Fruit fly (Drosophila melanogaster) whole organism, embryonic: ENCODE data around the gene CG34347.

ENCODE experiments used
- Aef1 ChIP-seq: fragments of 200-800 bp; sonication (Bioruptor generic); IDR thresholded peaks from 3 replicates; pipeline ENCODE4 v1.3.6; 2022; ENCODE audit warnings: missing biosample characterization, missing genetic modification characterization
- Bteb2 ChIP-seq: fragments of 200-800 bp; sonication (Bioruptor generic); optimal IDR thresholded peaks from 2 replicates; lab custom pipeline; 2016; ENCODE audit warnings: missing biosample characterization, missing genetic modification characterization
- C15 ChIP-seq: fragments of 200-800 bp; sonication (Bioruptor generic); IDR thresholded peaks from 3 replicates; pipeline ENCODE4 v1.3.6; 2022; ENCODE audit warnings: missing biosample characterization, missing genetic modification characterization
- CG14860 ChIP-seq: fragments of 200-800 bp; sonication (Bioruptor generic); IDR thresholded peaks from 3 replicates; pipeline ENCODE4 v1.3.6; 2022; ENCODE audit warnings: missing biosample characterization, missing genetic modification characterization; ENCODE audit not compliant: partially characterized antibody
- CG15073 ChIP-seq: fragments of 200-800 bp; sonication (Bioruptor generic); optimal IDR thresholded peaks from 2 replicates; lab custom pipeline; 2016; ENCODE audit warnings: missing biosample characterization, missing genetic modification characterization
- CG1647 ChIP-seq: fragments of 200-800 bp; sonication (Bioruptor generic); optimal IDR thresholded peaks from 3 replicates; lab custom pipeline; 2016; ENCODE audit warnings: missing biosample characterization, missing genetic modification characterization
- CG17328 ChIP-seq: fragments of 200-800 bp; sonication (Bioruptor generic); IDR thresholded peaks from 2 replicates; pipeline ENCODE4 v1.3.6; 2022; ENCODE audit warnings: missing biosample characterization, missing genetic modification characterization
- CG17385 ChIP-seq: fragments of 200-800 bp; sonication (Bioruptor generic); optimal IDR thresholded peaks from 3 replicates; lab custom pipeline; 2018; ENCODE audit warnings: missing biosample characterization, mild to moderate bottlenecking, missing genetic modification characterization
- CG2116 ChIP-seq: fragments of 200-800 bp; sonication (Bioruptor generic); optimal IDR thresholded peaks from 3 replicates; lab custom pipeline; 2018; ENCODE audit warnings: missing biosample characterization, mild to moderate bottlenecking, missing genetic modification characterization
- CG2202 ChIP-seq: fragments of 200-800 bp; sonication (Bioruptor generic); optimal IDR thresholded peaks from 2 replicates; lab custom pipeline; 2018; ENCODE audit warnings: missing biosample characterization, mild to moderate bottlenecking, missing genetic modification characterization
- CG3065 ChIP-seq: fragments of 200-800 bp; sonication (Bioruptor generic); optimal IDR thresholded peaks from 2 replicates; lab custom pipeline; 2016; ENCODE audit warnings: missing biosample characterization, missing genetic modification characterization
- CG4404 ChIP-seq: fragments of 200-800 bp; sonication (Bioruptor generic); IDR thresholded peaks from 2 replicates; pipeline ENCODE4 v1.3.6; 2022; ENCODE audit warnings: missing biosample characterization, missing genetic modification characterization
- CG6175 ChIP-seq: fragments of 200-800 bp; sonication (Bioruptor generic); IDR thresholded peaks from 3 replicates; pipeline ENCODE4 v1.3.6; 2022; ENCODE audit warnings: missing biosample characterization, missing genetic modification characterization
- CG7963 ChIP-seq: fragments of 200-800 bp; sonication (Bioruptor generic); IDR thresholded peaks from 3 replicates; pipeline ENCODE4 v1.3.6; 2022; ENCODE audit warnings: missing biosample characterization, missing genetic modification characterization; ENCODE audit not compliant: partially characterized antibody
- CG8924 ChIP-seq: fragments of 200-800 bp; optimal IDR thresholded peaks from 3 replicates; lab custom pipeline; 2019; ENCODE audit warnings: missing biosample characterization, mild to moderate bottlenecking, missing genetic modification characterization, moderate library complexity
- CG9215 ChIP-seq: fragments of 200-800 bp; sonication (Bioruptor generic); IDR thresholded peaks from 2 replicates; pipeline ENCODE4 v1.3.6; 2022; ENCODE audit warnings: missing biosample characterization, missing genetic modification characterization
- Chrac-16 ChIP-seq: fragments of 200-800 bp; sonication (Bioruptor generic); optimal IDR thresholded peaks from 3 replicates; lab custom pipeline; 2016; ENCODE audit warnings: missing biosample characterization, missing genetic modification characterization
- Dfd ChIP-seq, 2 experiments: fragments of >200 bp; optimal IDR thresholded peaks; 2 replicates each; lab custom pipeline; 2017; ENCODE audit warnings: missing biosample characterization in 2 of 2, missing genetic modification characterization in 2 of 2
- Doc3 ChIP-seq: fragments of 200-800 bp; sonication (Bioruptor generic); IDR thresholded peaks from 3 replicates; pipeline ENCODE4 v1.3.6; 2022; ENCODE audit warnings: missing biosample characterization, missing genetic modification characterization; ENCODE audit not compliant: partially characterized antibody
- Gug ChIP-seq: fragments of 200-800 bp; sonication (Bioruptor generic); IDR thresholded peaks from 4 replicates; pipeline ENCODE4 v1.3.6; 2022; ENCODE audit warnings: missing biosample characterization, missing genetic modification characterization
- Hey ChIP-seq: fragments of 200-800 bp; sonication (Bioruptor generic); optimal IDR thresholded peaks from 3 replicates; lab custom pipeline; 2018; ENCODE audit warnings: missing biosample characterization, mild to moderate bottlenecking, missing genetic modification characterization
- HmgD ChIP-seq: fragments of 200-800 bp; sonication (Bioruptor generic); optimal IDR thresholded peaks from 3 replicates; lab custom pipeline; 2016; ENCODE audit warnings: missing biosample characterization, missing genetic modification characterization
- HmgZ ChIP-seq: fragments of 200-800 bp; sonication (Bioruptor generic); optimal IDR thresholded peaks from 2 replicates; lab custom pipeline; 2018; ENCODE audit warnings: missing biosample characterization, mild to moderate bottlenecking, missing genetic modification characterization
- Hmx ChIP-seq: fragments of 200-800 bp; sonication (Bioruptor generic); optimal IDR thresholded peaks from 2 replicates; lab custom pipeline; 2016; ENCODE audit warnings: missing biosample characterization, missing genetic modification characterization
- Lim3 ChIP-seq: fragments of 200-800 bp; sonication (Bioruptor generic); IDR thresholded peaks from 2 replicates; pipeline ENCODE4 v1.3.6; 2022; ENCODE audit warnings: missing biosample characterization, missing genetic modification characterization
- Max ChIP-seq: fragments of 200-800 bp; sonication (Bioruptor generic); optimal IDR thresholded peaks from 2 replicates; lab custom pipeline; 2016; ENCODE audit warnings: missing biosample characterization, mild to moderate bottlenecking, missing genetic modification characterization
- NK7.1 ChIP-seq: fragments of 200-800 bp; sonication (Bioruptor generic); optimal IDR thresholded peaks from 3 replicates; lab custom pipeline; 2016; ENCODE audit warnings: missing biosample characterization, missing genetic modification characterization
- Nf-YA ChIP-seq: fragments of 200-800 bp; sonication (Bioruptor generic); IDR thresholded peaks from 2 replicates; pipeline ENCODE4 v1.3.6; 2022; ENCODE audit warnings: missing biosample characterization, missing genetic modification characterization
- Optix ChIP-seq: fragments of 200-800 bp; sonication (Bioruptor generic); IDR thresholded peaks from 3 replicates; pipeline ENCODE4 v1.3.6; 2022; ENCODE audit warnings: missing biosample characterization, missing genetic modification characterization
- Stat92E ChIP-seq, 3 experiments: fragments of >200 bp in 2 of 3; fragments of 200-800 bp in 1 of 3; sonication (Bioruptor generic) in 1 of 3; optimal IDR thresholded peaks; 2 replicates each; lab custom pipeline; 2017 to 2019; ENCODE audit warnings: missing biosample characterization in 3 of 3, missing genetic modification characterization in 3 of 3, mild to moderate bottlenecking in 1 of 3, moderate library complexity in 1 of 3
- ara ChIP-seq: fragments of 200-800 bp; sonication (Bioruptor generic); IDR thresholded peaks from 2 replicates; pipeline ENCODE4 v1.3.6; 2022; ENCODE audit warnings: missing biosample characterization, missing genetic modification characterization
- az2 ChIP-seq: fragments of 200-800 bp; sonication (Bioruptor generic); optimal IDR thresholded peaks from 3 replicates; lab custom pipeline; 2016; ENCODE audit warnings: missing biosample characterization, missing genetic modification characterization
- btn ChIP-seq: fragments of 200-800 bp; sonication (Bioruptor generic); optimal IDR thresholded peaks from 2 replicates; lab custom pipeline; 2016; ENCODE audit warnings: missing biosample characterization, missing genetic modification characterization
- crol ChIP-seq: fragments of 200-800 bp; sonication (Bioruptor generic); IDR thresholded peaks from 2 replicates; pipeline ENCODE4 v1.3.6; 2022; ENCODE audit warnings: missing biosample characterization, missing genetic modification characterization
- hkb ChIP-seq, 2 experiments: fragments of 200-800 bp in 1 of 2; fragments of >200 bp in 1 of 2; sonication (Bioruptor generic) in 1 of 2; IDR thresholded peaks in 1 of 2; optimal IDR thresholded peaks in 1 of 2; 2 replicates each; pipeline versions ENCODE4 v1.3.6 to Lab custom; 2017 to 2022; ENCODE audit warnings: missing biosample characterization in 1 of 2, missing genetic modification characterization in 1 of 2
- jigr1 ChIP-seq: fragments of 200-800 bp; sonication (Bioruptor generic); IDR thresholded peaks from 3 replicates; pipeline ENCODE4 v1.3.6; 2022; ENCODE audit warnings: missing biosample characterization, missing genetic modification characterization
- lilli ChIP-seq: fragments of 200-800 bp; sonication (Bioruptor generic); optimal IDR thresholded peaks from 3 replicates; lab custom pipeline; 2016; ENCODE audit warnings: missing biosample characterization, missing genetic modification characterization
- nerfin-2 ChIP-seq: fragments of 200-800 bp; sonication (Bioruptor generic); IDR thresholded peaks from 2 replicates; pipeline ENCODE4 v1.3.6; 2022; ENCODE audit warnings: missing biosample characterization, missing genetic modification characterization; ENCODE audit not compliant: partially characterized antibody
- phol ChIP-seq: fragments of 200-800 bp; sonication (Bioruptor generic); optimal IDR thresholded peaks from 3 replicates; lab custom pipeline; 2018; ENCODE audit warnings: missing biosample characterization, mild to moderate bottlenecking, missing genetic modification characterization, moderate library complexity
- prd ChIP-seq, 3 experiments: fragments of >200 bp in 2 of 3; fragments of 200-800 bp in 1 of 3; sonication (Bioruptor generic) in 1 of 3; optimal IDR thresholded peaks in 2 of 3; IDR thresholded peaks in 1 of 3; 2 replicates in 2 of 3; 3 replicates in 1 of 3; pipeline versions ENCODE4 v1.3.6 to Lab custom; 2017 to 2022; ENCODE audit warnings: missing biosample characterization in 1 of 3, missing genetic modification characterization in 1 of 3
- scrt ChIP-seq: fragments of 200-800 bp; sonication (Bioruptor generic); optimal IDR thresholded peaks from 2 replicates; lab custom pipeline; 2018; ENCODE audit warnings: missing biosample characterization, mild to moderate bottlenecking, missing genetic modification characterization, moderate library complexity
- sens-2 ChIP-seq: fragments of 200-800 bp; sonication (Bioruptor generic); IDR thresholded peaks from 2 replicates; pipeline ENCODE4 v1.3.6; 2022; ENCODE audit warnings: missing biosample characterization, missing genetic modification characterization
- slp2 ChIP-seq: fragments of 200-800 bp; sonication (Bioruptor generic); optimal IDR thresholded peaks from 2 replicates; lab custom pipeline; 2016; ENCODE audit warnings: missing biosample characterization, missing genetic modification characterization
- so ChIP-seq: fragments of 200-800 bp; sonication (Bioruptor generic); IDR thresholded peaks from 3 replicates; pipeline ENCODE4 v1.3.6; 2022; ENCODE audit warnings: missing biosample characterization, missing genetic modification characterization
- stc ChIP-seq: fragments of 200-800 bp; sonication (Bioruptor generic); IDR thresholded peaks from 2 replicates; pipeline ENCODE4 v1.3.6; 2022; ENCODE audit warnings: missing biosample characterization, missing genetic modification characterization
- tin ChIP-seq: fragments of 200-800 bp; sonication (Bioruptor generic); optimal IDR thresholded peaks from 3 replicates; lab custom pipeline; 2016; ENCODE audit warnings: missing biosample characterization, missing genetic modification characterization
- tio ChIP-seq: fragments of 200-800 bp; sonication (Bioruptor generic); optimal IDR thresholded peaks from 2 replicates; lab custom pipeline; 2017; ENCODE audit warnings: missing biosample characterization, missing genetic modification characterization, inconsistent platforms
- toy ChIP-seq: fragments of 200-800 bp; sonication (Bioruptor generic); IDR thresholded peaks from 2 replicates; pipeline ENCODE4 v1.3.6; 2022; ENCODE audit warnings: missing biosample characterization, missing genetic modification characterization
- unc-4 ChIP-seq: fragments of 200-800 bp; sonication (Bioruptor generic); IDR thresholded peaks from 2 replicates; pipeline ENCODE4 v1.3.6; 2022; ENCODE audit warnings: missing biosample characterization, missing genetic modification characterization; ENCODE audit not compliant: partially characterized antibody
- zen ChIP-seq: fragments of 200-800 bp; sonication (Bioruptor generic); optimal IDR thresholded peaks from 3 replicates; lab custom pipeline; 2018; ENCODE audit warnings: missing biosample characterization, mild to moderate bottlenecking, missing genetic modification characterization, moderate library complexity

Gene CG34347

DNA sequence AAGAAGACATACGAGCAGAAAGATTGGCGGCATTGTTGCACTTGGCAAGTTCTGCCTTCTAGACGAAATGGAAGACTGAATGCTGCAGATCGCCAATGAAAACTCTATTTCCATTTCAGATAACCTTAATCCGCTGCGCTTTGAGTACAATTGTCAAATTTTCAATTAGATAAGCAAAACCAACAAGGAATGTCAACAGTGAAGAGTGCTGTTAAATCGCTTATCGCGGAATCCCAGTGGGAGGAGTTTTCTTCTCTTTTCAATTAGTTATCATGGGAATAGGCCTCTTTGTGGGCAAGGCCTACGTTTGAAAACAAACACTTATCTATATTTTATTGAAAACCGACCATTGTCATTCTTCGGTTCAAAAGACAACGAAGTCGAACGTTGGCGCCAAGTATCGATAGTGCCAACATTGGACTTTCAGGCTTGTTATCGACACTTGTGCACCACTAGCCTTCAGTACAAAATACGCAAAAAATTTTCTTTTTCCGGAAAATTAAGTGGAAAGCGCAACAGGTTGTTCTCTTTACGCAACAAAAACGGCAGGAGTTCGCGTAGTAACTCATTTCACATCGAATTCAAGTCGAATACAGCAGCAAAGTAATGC lies 84.4 kb downstream of the CG34347 start, which contains the start of the genes Ugt35D1 and Gcn2 (continued):
- TF ChIP-seq CG2202 (tag; lab: Kevin White, UChicago) (peak; percentile 70), nerfin-2 (0 out of 2 replicates have a peak, but pooled peaks have one; percentile 35), CG15073 (GFP tag; lab: Kevin White, UChicago) (no peak), Hey (no peak), CG8924 (tag; lab: Kevin White, UChicago) (no peak), toy (GFP tag; lab: Robert Waterston, UW) (no peak), lilli (GFP tag; lab: Kevin White, UChicago) (no peak), zen (no peak), CG1647 (GFP tag; lab: Kevin White, UChicago) (peak; percentile 51), ara (GFP tag; lab: Robert Waterston, UW) (peak; percentile 84), Chrac-16 (GFP tag; lab: Kevin White, UChicago) (no peak), CG4404 (GFP tag; lab: Robert Waterston, UW) (no peak), sens-2 (GFP tag; lab: Robert Waterston, UW) (0 out of 2 replicates have a peak, but pooled peaks have one; percentile 44), HmgD (GFP tag; lab: Kevin White, UChicago) (no peak), scrt (GFP tag; lab: Kevin White, UChicago) (peak; percentile 53), Max (GFP tag; lab: Kevin White, UChicago) (peak; percentile 39), CG17385 (no peak), tio (no peak), Aef1 (GFP tag; lab: Robert Waterston, UW) (no peak), CG2116 (peak; percentile 70), CG9215 (GFP tag; lab: Robert Waterston, UW) (no peak), Hmx (GFP tag; lab: Kevin White, UChicago) (no peak), CG7963 (no peak), az2 (GFP tag; lab: Kevin White, UChicago) (no peak), NK7.1 (no peak), stc (GFP tag; lab: Robert Waterston, UW) (peak; percentile 60; the same call in 1 of the 2 replicates), Lim3 (GFP tag; lab: Robert Waterston, UW) (no peak), Dfd (GFP tag; optimal IDR thresholded peaks at IDR 0.05; lab: Kevin White, UChicago) (no peak), Bteb2 (no peak), Stat92E (GFP tag; optimal IDR thresholded peaks at IDR 0.05; lab: Kevin White, UChicago) (no peak), Doc3 (peak; percentile 72), tin (GFP tag; lab: Kevin White, UChicago) (no peak), C15 (no peak), CG6175 (GFP tag; lab: Robert Waterston, UW) (no peak), phol (tag; lab: Kevin White, UChicago) (no peak), so (GFP tag; lab: Robert Waterston, UW) (0 out of 3 replicates have a peak, but pooled peaks have one; percentile 44), btn (no peak), CG14860 (GFP tag; lab: Robert Waterston, UW) (peak; percentile 53; the same call in 2 of the 3 replicates), jigr1 (GFP tag; lab: Robert Waterston, UW) (no peak), HmgZ (tag; lab: Kevin White, UChicago) (peak; percentile 10), slp2 (GFP tag; lab: Kevin White, UChicago) (no peak), Nf-YA (GFP tag; lab: Robert Waterston, UW) (peak; percentile 60), Optix (GFP tag; lab: Robert Waterston, UW) (no peak), hkb (optimal IDR thresholded peaks at IDR 0.05; lab: Kevin White, UChicago) (no peak), hkb (GFP tag; IDR thresholded peaks at IDR 0.05; lab: Robert Waterston, UW) (peak; percentile 68), prd (optimal IDR thresholded peaks at IDR 0.05; lab: Kevin White, UChicago) (no peak), prd (GFP tag; IDR thresholded peaks at IDR 0.05; lab: Robert Waterston, UW) (peak; percentile 58), CG17328 (GFP tag; lab: Robert Waterston, UW) (0 out of 2 replicates have a peak, but pooled peaks have one; percentile 25), Gug (no peak), CG3065 (no peak), crol (no peak), unc-4 (peak; percentile 68)
